Fruit fly (Drosophila melanogaster) whole organism, embryonic: Measurements from ENCODE around the gene Cpr78Cb.

Source experiments
- BtbVII ChIP-seq: fragments of 200-800 bp; sonication (Bioruptor generic); optimal IDR thresholded peaks from 3 replicates; lab custom pipeline; 2017; ENCODE audit warnings: missing biosample characterization, mild to moderate bottlenecking, missing genetic modification characterization
- Bteb2 ChIP-seq: fragments of 200-800 bp; sonication (Bioruptor generic); optimal IDR thresholded peaks from 2 replicates; lab custom pipeline; 2016; ENCODE audit warnings: missing biosample characterization, missing genetic modification characterization
- CG10431 ChIP-seq: fragments of 200-800 bp; sonication (Bioruptor generic); optimal IDR thresholded peaks from 3 replicates; lab custom pipeline; 2018; ENCODE audit warnings: missing biosample characterization, mild to moderate bottlenecking, missing genetic modification characterization
- CG10959 ChIP-seq: fragments of 200-800 bp; sonication (Bioruptor generic); IDR thresholded peaks from 2 replicates; pipeline ENCODE4 v1.3.6; 2022; ENCODE audit warnings: missing biosample characterization, missing genetic modification characterization
- CG11560 ChIP-seq: fragments of 200-800 bp; sonication (Bioruptor generic); IDR thresholded peaks from 3 replicates; pipeline ENCODE4 v1.3.6; 2022; ENCODE audit warnings: missing biosample characterization, missing genetic modification characterization
- CG12104 ChIP-seq: fragments of 200-800 bp; sonication (Bioruptor generic); optimal IDR thresholded peaks from 3 replicates; lab custom pipeline; 2016; ENCODE audit warnings: missing biosample characterization, missing genetic modification characterization
- CG13424 ChIP-seq: fragments of 200-800 bp; sonication (Bioruptor generic); optimal IDR thresholded peaks from 2 replicates; lab custom pipeline; 2019; ENCODE audit warnings: missing biosample characterization, mild to moderate bottlenecking, missing genetic modification characterization, moderate library complexity
- CG17912 ChIP-seq: fragments of 200-800 bp; sonication (Bioruptor generic); optimal IDR thresholded peaks from 2 replicates; lab custom pipeline; 2018; ENCODE audit warnings: missing biosample characterization, mild to moderate bottlenecking, missing genetic modification characterization
- CG31441 ChIP-seq: fragments of 200-800 bp; sonication (Bioruptor generic); IDR thresholded peaks from 2 replicates; pipeline ENCODE4 v1.3.6; 2022; ENCODE audit warnings: missing biosample characterization, missing genetic modification characterization
- CG34422 ChIP-seq: fragments of 200-800 bp; sonication (Bioruptor generic); IDR thresholded peaks from 3 replicates; pipeline ENCODE4 v1.3.6; 2022; ENCODE audit warnings: missing biosample characterization, missing genetic modification characterization
- CG8765 ChIP-seq: fragments of 200-800 bp; sonication (Bioruptor generic); IDR thresholded peaks from 2 replicates; pipeline ENCODE4 v1.3.6; 2022; ENCODE audit warnings: missing biosample characterization, missing genetic modification characterization
- CG8944 ChIP-seq: fragments of 200-800 bp; sonication (Bioruptor generic); optimal IDR thresholded peaks from 3 replicates; lab custom pipeline; 2016; ENCODE audit warnings: missing biosample characterization, missing genetic modification characterization
- Chrac-16 ChIP-seq: fragments of 200-800 bp; sonication (Bioruptor generic); optimal IDR thresholded peaks from 3 replicates; lab custom pipeline; 2016; ENCODE audit warnings: missing biosample characterization, missing genetic modification characterization
- D ChIP-seq, 2 experiments: fragments of 200-800 bp in 1 of 2; fragments of >200 bp in 1 of 2; sonication (Bioruptor generic) in 1 of 2; optimal IDR thresholded peaks; 2 replicates in 1 of 2; 3 replicates in 1 of 2; lab custom pipeline; 2017; ENCODE audit warnings: mild to moderate bottlenecking in 1 of 2, missing biosample characterization in 1 of 2, missing genetic modification characterization in 1 of 2, missing genetic modification reagents in 1 of 2
- Dbx ChIP-seq: fragments of 200-800 bp; sonication (Bioruptor generic); IDR thresholded peaks from 3 replicates; pipeline ENCODE4 v1.3.6; 2022; ENCODE audit warnings: missing biosample characterization, missing genetic modification characterization
- Gsc ChIP-seq: fragments of 200-800 bp; sonication (Bioruptor generic); IDR thresholded peaks from 2 replicates; pipeline ENCODE4 v1.3.6; 2022; ENCODE audit warnings: missing biosample characterization, missing genetic modification characterization
- H15 ChIP-seq: fragments of 200-800 bp; sonication (Bioruptor generic); IDR thresholded peaks from 3 replicates; pipeline ENCODE4 v1.3.6; 2022; ENCODE audit warnings: missing biosample characterization, missing genetic modification characterization
- HLHmδ ChIP-seq: fragments of 200-800 bp; sonication (Bioruptor generic); optimal IDR thresholded peaks from 2 replicates; lab custom pipeline; 2018; ENCODE audit warnings: missing biosample characterization, mild to moderate bottlenecking, missing genetic modification characterization, moderate library complexity
- Meics ChIP-seq: fragments of 200-800 bp; sonication (Bioruptor generic); optimal IDR thresholded peaks from 2 replicates; lab custom pipeline; 2017; ENCODE audit warnings: missing biosample characterization, mild to moderate bottlenecking, missing genetic modification characterization
- NC2α ChIP-seq: fragments of 200-800 bp; sonication (Bioruptor generic); optimal IDR thresholded peaks from 2 replicates; lab custom pipeline; 2016; ENCODE audit warnings: missing biosample characterization, missing genetic modification characterization
- NFAT ChIP-seq: fragments of 200-800 bp; sonication (Bioruptor generic); IDR thresholded peaks from 2 replicates; pipeline ENCODE4 v1.3.6; 2022; ENCODE audit warnings: missing biosample characterization, missing genetic modification characterization
- Nf-YC ChIP-seq: fragments of 200-800 bp; optimal IDR thresholded peaks from 3 replicates; lab custom pipeline; 2019; ENCODE audit warnings: missing biosample characterization, mild to moderate bottlenecking, missing genetic modification characterization, moderate library complexity
- Ravus ChIP-seq: fragments of 200-800 bp; sonication (Bioruptor generic); IDR thresholded peaks from 2 replicates; pipeline ENCODE4 v1.3.6; 2022; ENCODE audit warnings: missing biosample characterization, missing genetic modification characterization
- Xbp1 ChIP-seq: fragments of 200-800 bp; sonication (Bioruptor generic); optimal IDR thresholded peaks from 3 replicates; lab custom pipeline; 2016; ENCODE audit warnings: missing biosample characterization, mild to moderate bottlenecking, missing genetic modification characterization
- aop ChIP-seq: fragments of 200-800 bp; sonication (Bioruptor generic); IDR thresholded peaks from 2 replicates; pipeline ENCODE4 v1.3.6; 2022; ENCODE audit warnings: missing biosample characterization, missing genetic modification characterization
- bbx ChIP-seq: fragments of 200-800 bp; sonication (Bioruptor generic); IDR thresholded peaks from 2 replicates; pipeline ENCODE4 v1.3.6; 2022; ENCODE audit warnings: missing biosample characterization, missing genetic modification characterization; ENCODE audit not compliant: partially characterized antibody
- bcd ChIP-seq: fragments of 200-800 bp; sonication (Bioruptor generic); optimal IDR thresholded peaks from 2 replicates; lab custom pipeline; 2017; ENCODE audit warnings: missing biosample characterization, mild to moderate bottlenecking, missing genetic modification characterization
- chinmo ChIP-seq: fragments of 200-800 bp; sonication (Bioruptor generic); IDR thresholded peaks from 4 replicates; pipeline ENCODE4 v1.3.6; 2022; ENCODE audit warnings: missing biosample characterization, missing genetic modification characterization; ENCODE audit not compliant: partially characterized antibody
- corto ChIP-seq: fragments of 200-800 bp; sonication (Bioruptor generic); optimal IDR thresholded peaks from 2 replicates; lab custom pipeline; 2016; ENCODE audit warnings: missing biosample characterization, mild to moderate bottlenecking, missing genetic modification characterization, moderate library complexity
- crol ChIP-seq: fragments of 200-800 bp; sonication (Bioruptor generic); IDR thresholded peaks from 2 replicates; pipeline ENCODE4 v1.3.6; 2022; ENCODE audit warnings: missing biosample characterization, missing genetic modification characterization
- danr ChIP-seq: fragments of 200-800 bp; sonication (Bioruptor generic); IDR thresholded peaks from 2 replicates; pipeline ENCODE4 v1.3.6; 2022; ENCODE audit warnings: missing biosample characterization, missing genetic modification characterization
- dati ChIP-seq: fragments of 200-800 bp; sonication (Bioruptor generic); IDR thresholded peaks from 2 replicates; pipeline ENCODE4 v1.3.6; 2022; ENCODE audit warnings: missing biosample characterization, missing genetic modification characterization
- dimm ChIP-seq: fragments of 200-800 bp; sonication (Bioruptor generic); IDR thresholded peaks from 2 replicates; pipeline ENCODE4 v1.3.6; 2022; ENCODE audit warnings: missing biosample characterization, missing genetic modification characterization
- eyg ChIP-seq: fragments of 200-800 bp; sonication (Bioruptor generic); optimal IDR thresholded peaks from 3 replicates; lab custom pipeline; 2016; ENCODE audit warnings: missing biosample characterization, missing genetic modification characterization
- fru ChIP-seq: fragments of >200 bp; optimal IDR thresholded peaks from 2 replicates; lab custom pipeline; 2017
- hth ChIP-seq: fragments of >200 bp; optimal IDR thresholded peaks from 2 replicates; lab custom pipeline; 2017; ENCODE audit warnings: inconsistent platforms
- lmd ChIP-seq: fragments of 200-800 bp; sonication (Bioruptor generic); IDR thresholded peaks from 2 replicates; pipeline ENCODE4 v1.3.6; 2022; ENCODE audit warnings: missing biosample characterization, missing genetic modification characterization
- oc ChIP-seq: fragments of 200-800 bp; sonication (Bioruptor generic); optimal IDR thresholded peaks from 2 replicates; lab custom pipeline; 2018; ENCODE audit warnings: missing biosample characterization, mild to moderate bottlenecking, missing genetic modification characterization, moderate library complexity
- otp ChIP-seq: fragments of 200-800 bp; sonication (Bioruptor generic); IDR thresholded peaks from 3 replicates; pipeline ENCODE4, ENCODE4 v1.3.6; 2022; ENCODE audit warnings: missing biosample characterization, missing genetic modification characterization
- scrt ChIP-seq: fragments of 200-800 bp; sonication (Bioruptor generic); optimal IDR thresholded peaks from 2 replicates; lab custom pipeline; 2018; ENCODE audit warnings: missing biosample characterization, mild to moderate bottlenecking, missing genetic modification characterization, moderate library complexity
- shn ChIP-seq: fragments of 200-800 bp; sonication (Bioruptor generic); optimal IDR thresholded peaks from 3 replicates; lab custom pipeline; 2016; ENCODE audit warnings: missing biosample characterization, missing genetic modification characterization
- sna ChIP-seq: fragments of 200-800 bp; sonication (Bioruptor generic); IDR thresholded peaks from 2 replicates; pipeline ENCODE4 v1.3.6; 2022; ENCODE audit warnings: missing biosample characterization, missing genetic modification characterization; ENCODE audit not compliant: partially characterized antibody
- vvl ChIP-seq: fragments of 200-800 bp; sonication (Bioruptor generic); IDR thresholded peaks from 2 replicates; pipeline ENCODE4 v1.3.6; 2022; ENCODE audit warnings: missing biosample characterization, missing genetic modification characterization
- wek ChIP-seq: fragments of 200-800 bp; sonication (Bioruptor generic); optimal IDR thresholded peaks from 3 replicates; lab custom pipeline; 2018; ENCODE audit warnings: missing biosample characterization, mild to moderate bottlenecking, missing genetic modification characterization, moderate library complexity
- z ChIP-seq: fragments of 200-800 bp; sonication (Bioruptor generic); IDR thresholded peaks from 3 replicates; pipeline ENCODE4 v1.3.6; 2022; ENCODE audit warnings: missing biosample characterization, missing genetic modification characterization

Gene Cpr78Cb

dm6 chr3L:21251381-21251780, 42.9 kb upstream of the Cpr78Cb start (continued):
- TF ChIP-seq NFAT (no peak), lmd (GFP tag; lab: Robert Waterston, UW) (no peak), otp (GFP tag; lab: Robert Waterston, UW) (no peak), BtbVII (GFP tag; lab: Kevin White, UChicago) (no peak), aop (no peak), z (GFP tag; lab: Robert Waterston, UW) (peak; percentile 81; the same call in 2 of the 3 replicates), Chrac-16 (GFP tag; lab: Kevin White, UChicago) (no peak), eyg (no peak), Ravus (GFP tag; lab: Robert Waterston, UW) (no peak), Bteb2 (GFP tag; lab: Kevin White, UChicago) (no peak), CG8765 (GFP tag; lab: Robert Waterston, UW) (no peak), CG17912 (GFP tag; lab: Kevin White, UChicago) (no peak), hth (lab: Kevin White, UChicago) (no peak), CG11560 (tag; lab: Robert Waterston, UW) (no peak), CG31441 (no peak), Nf-YC (tag; lab: Kevin White, UChicago) (no peak), wek (GFP tag; lab: Kevin White, UChicago) (no peak), crol (GFP tag; lab: Robert Waterston, UW) (peak; percentile 73), oc (tag; lab: Kevin White, UChicago) (no peak), D (optimal IDR thresholded peaks at IDR 0.05; lab: Kevin White, UChicago) (no peak), D (GFP tag; optimal IDR thresholded peaks at IDR 0.05; lab: Kevin White, UChicago) (no peak), CG10431 (GFP tag; lab: Kevin White, UChicago) (no peak), CG34422 (GFP tag; lab: Robert Waterston, UW) (no peak), bcd (GFP tag; lab: Kevin White, UChicago) (no peak), danr (GFP tag; lab: Robert Waterston, UW) (no peak), HLHmδ (GFP tag; lab: Kevin White, UChicago) (no peak), vvl (GFP tag; lab: Robert Waterston, UW) (0 out of 2 replicates have a peak, but pooled peaks have one; percentile 15), NC2α (GFP tag; lab: Kevin White, UChicago) (no peak), dati (GFP tag; lab: Robert Waterston, UW) (no peak), fru (lab: Kevin White, UChicago) (no peak), H15 (GFP tag; lab: Robert Waterston, UW) (no peak), shn (GFP tag; lab: Kevin White, UChicago) (peak; percentile 28), sna (GFP tag; lab: Robert Waterston, UW) (no peak), Gsc (GFP tag; lab: Robert Waterston, UW) (no peak), CG8944 (GFP tag; lab: Kevin White, UChicago) (no peak), corto (GFP tag; lab: Kevin White, UChicago) (no peak), CG13424 (tag; lab: Kevin White, UChicago) (no peak), dimm (no peak), Xbp1 (GFP tag; lab: Kevin White, UChicago) (peak; percentile 13), scrt (GFP tag; lab: Kevin White, UChicago) (peak; percentile 8), chinmo (GFP tag; lab: Robert Waterston, UW) (0 out of 4 replicates have a peak, but pooled peaks have one; percentile 60), CG10959 (GFP tag; lab: Robert Waterston, UW) (no peak), CG12104 (GFP tag; lab: Kevin White, UChicago) (no peak), Meics (GFP tag; lab: Kevin White, UChicago) (no peak), bbx (GFP tag; lab: Robert Waterston, UW) (no peak), Dbx (no peak)
- TF ChIP-seq, all 482 proteins: peak for 94
